Worm (Caenorhabditis elegans): ENCODE data around the gene nmat-1.

The nmat-1 gene

ce11 chrX:11969554-11969953, 48.3 kb downstream of the nmat-1 start:
- TF ChIP-seq pax-1 (tag; optimal IDR thresholded peaks at IDR 0.05) (no peak), hlh-15 (tag; optimal IDR thresholded peaks at IDR 0.05) (no peak), C38D4.7 (GFP tag; optimal IDR thresholded peaks at IDR 0.05) (no peak), C08G9.2 (tag; optimal IDR thresholded peaks at IDR 0.05) (no peak), nhr-232 (tag; optimal IDR thresholded peaks at IDR 0.05) (no peak), ceh-24 (tag; optimal IDR thresholded peaks at IDR 0.05) (no peak), unc-42 (tag; optimal IDR thresholded peaks at IDR 0.05) (no peak), mec-3 (tag; optimal IDR thresholded peaks at IDR 0.05; ENCODE audit: borderline replicate concordance) (no peak)

DNA sequence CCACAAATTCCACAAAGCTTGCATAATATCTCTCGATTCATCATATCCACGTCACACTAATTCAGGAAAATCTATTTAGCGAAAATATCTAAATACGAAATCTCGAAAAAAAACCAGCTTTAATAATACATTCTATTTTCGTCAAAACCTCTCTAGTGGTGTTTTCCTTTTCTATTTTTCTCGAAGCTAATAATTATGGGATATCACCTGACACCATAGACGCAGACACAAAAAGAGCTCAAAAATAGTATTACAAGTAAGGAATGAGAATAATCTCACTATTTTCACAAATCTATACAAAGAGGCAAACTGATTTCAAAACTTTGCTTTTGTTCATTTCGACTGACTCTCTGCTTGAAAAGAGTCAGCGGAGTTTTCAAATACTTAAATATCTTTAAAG, 48.8 kb downstream of the nmat-1 start:
- no peak for TF ChIP-seq unc-42 (tag; optimal IDR thresholded peaks at IDR 0.05)
- TF ChIP-seq elt-4 (tag; optimal IDR thresholded peaks at IDR 0.05) = no peak
- TF ChIP-seq pat-9 (tag; optimal IDR thresholded peaks at IDR 0.05) = no peak
- no peak for TF ChIP-seq ceh-14 (tag; optimal IDR thresholded peaks at IDR 0.05)
- TF ChIP-seq hlh-30 (tag; optimal IDR thresholded peaks at IDR 0.05; ENCODE audit: insufficient read depth) = no peak
- no peak for TF ChIP-seq fkh-10 (GFP tag; optimal IDR thresholded peaks at IDR 0.05)
- TF ChIP-seq ceh-45 (GFP tag; IDR thresholded peaks at IDR 0.05) = no peak
- TF ChIP-seq unc-3 (GFP tag; conservative IDR thresholded peaks at IDR 0.05) = no peak
- no peak for TF ChIP-seq unc-3 (tag; optimal IDR thresholded peaks at IDR 0.05)
- TF ChIP-seq ceh-48 (tag; optimal IDR thresholded peaks at IDR 0.05) = no peak
- TF ChIP-seq T23F11.4 (GFP tag; optimal IDR thresholded peaks at IDR 0.05) = no peak
- no peak for TF ChIP-seq hlh-6 (tag; optimal IDR thresholded peaks at IDR 0.05)
- TF ChIP-seq K09A11.1 (tag; optimal IDR thresholded peaks at IDR 0.05; ENCODE audit: insufficient read depth) = no peak
- TF ChIP-seq ttx-3 (tag; optimal IDR thresholded peaks at IDR 0.05) = no peak
- no peak for TF ChIP-seq syd-9 (tag; optimal IDR thresholded peaks at IDR 0.05)
- TF ChIP-seq ceh-9 (tag; optimal IDR thresholded peaks at IDR 0.05) = no peak
- TF ChIP-seq unc-55 (GFP tag; optimal IDR thresholded peaks at IDR 0.05) = no peak
- TF ChIP-seq ahr-1 (tag; optimal IDR thresholded peaks at IDR 0.05) = no peak
- no peak for TF ChIP-seq hlh-13 (GFP tag; optimal IDR thresholded peaks at IDR 0.05)
- TF ChIP-seq K02D7.2 (tag; optimal IDR thresholded peaks at IDR 0.05) = no peak

DNA sequence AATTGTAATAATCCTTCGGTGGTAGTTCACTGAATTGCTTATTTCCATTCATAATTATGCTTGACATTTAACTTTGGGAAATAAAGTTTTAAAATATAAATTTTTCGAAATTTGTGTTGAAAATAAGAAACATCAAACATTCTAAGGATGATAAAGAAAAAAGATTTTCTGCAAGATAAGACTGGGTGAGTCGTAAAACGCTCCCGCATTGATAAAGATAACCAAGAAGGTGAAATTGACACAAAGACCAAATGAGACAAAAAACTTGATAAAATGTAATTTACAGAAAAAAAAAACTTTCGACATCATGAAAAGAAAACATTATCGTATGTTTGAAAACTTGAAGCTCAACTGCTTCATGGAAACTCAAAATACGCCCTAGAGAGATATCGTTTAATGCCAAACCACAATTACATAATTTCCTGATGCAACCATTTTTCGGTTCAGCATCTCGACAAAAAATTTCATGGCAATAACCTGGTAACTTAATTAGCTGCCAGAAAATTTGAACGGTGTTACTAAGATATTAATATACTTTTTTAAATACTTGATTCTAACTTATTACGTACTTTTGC, 49.7 kb downstream of the nmat-1 start:
- peak; percentile 84 for TF ChIP-seq elt-2 (tag; optimal IDR thresholded peaks at IDR 0.05)
- TF ChIP-seq ceh-6 (GFP tag; optimal IDR thresholded peaks at IDR 0.05) = no peak

DNA sequence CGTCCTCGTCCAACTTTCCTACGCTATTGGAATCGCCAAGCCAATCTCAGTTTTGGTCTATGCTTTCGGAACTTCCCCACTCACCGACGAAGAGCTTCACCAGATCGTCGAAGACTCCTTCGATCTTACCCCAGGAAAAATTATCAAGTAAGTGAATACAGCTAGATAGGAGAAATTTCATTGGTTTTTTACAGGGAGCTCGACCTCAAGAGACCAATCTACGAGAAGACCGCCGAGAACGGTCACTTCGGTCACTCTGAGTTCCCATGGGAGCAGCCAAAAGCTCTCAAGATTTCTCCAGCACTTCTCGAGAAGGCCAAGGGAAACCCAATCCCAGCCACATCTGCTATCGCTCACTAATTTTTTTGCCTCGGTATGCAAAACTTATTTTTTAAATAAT, 50.8 kb downstream of the nmat-1 start:
- TF ChIP-seq unc-3 (GFP tag; conservative IDR thresholded peaks at IDR 0.05) (no peak), unc-3 (tag; optimal IDR thresholded peaks at IDR 0.05) (no peak), C38D4.7 (GFP tag; optimal IDR thresholded peaks at IDR 0.05) (no peak), eyg-1 (tag; optimal IDR thresholded peaks at IDR 0.05) (no peak), syd-9 (tag; optimal IDR thresholded peaks at IDR 0.05) (no peak), pha-4 (tag; optimal IDR thresholded peaks at IDR 0.05) (no peak), ceh-22 (tag; optimal IDR thresholded peaks at IDR 0.05) (no peak), tbx-7 (tag; optimal IDR thresholded peaks at IDR 0.05) (no peak), sox-4 (tag; optimal IDR thresholded peaks at IDR 0.05) (no peak), dve-1 (tag; optimal IDR thresholded peaks at IDR 0.05) (no peak), unc-55 (GFP tag; optimal IDR thresholded peaks at IDR 0.05) (no peak), ama-1 (optimal IDR thresholded peaks at IDR 0.05) (no peak), lim-6 (tag; optimal IDR thresholded peaks at IDR 0.05) (no peak), odd-2 (tag; optimal IDR thresholded peaks at IDR 0.05) (no peak)
